Worm (Caenorhabditis elegans): ENCODE results near the gene scl-8.

DNA sequence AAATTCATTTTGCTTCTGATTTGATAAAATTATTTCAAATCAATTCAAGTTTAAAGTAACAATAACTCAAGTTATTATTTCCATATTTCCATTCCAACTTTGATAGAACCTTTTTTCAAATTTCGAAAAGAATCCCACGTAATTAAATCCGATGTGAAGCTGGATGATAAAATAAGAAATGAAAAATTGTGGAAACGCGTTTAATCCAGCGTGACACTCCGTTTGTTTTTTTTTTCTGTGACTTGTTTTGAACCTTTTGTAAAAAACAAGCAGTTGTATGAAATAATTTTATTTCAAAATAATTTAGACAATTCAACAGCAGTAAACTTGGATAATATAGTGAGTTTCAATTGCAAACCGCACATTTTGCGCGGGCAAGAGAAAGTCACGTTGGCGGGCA is 19.0 kb upstream of the scl-8 start, which contains the start of gene F49E11.7:
- TF ChIP-seq lin-13 (GFP tag; optimal IDR thresholded peaks at IDR 0.05) = no peak
- TF ChIP-seq unc-62 (GFP tag; optimal IDR thresholded peaks at IDR 0.05) = no peak
- TF ChIP-seq tbx-2 (tag; optimal IDR thresholded peaks at IDR 0.05) = no peak
- TF ChIP-seq ztf-11 (tag; optimal IDR thresholded peaks at IDR 0.05) = no peak
- TF ChIP-seq ama-1 (optimal IDR thresholded peaks at IDR 0.05) = no peak
- TF ChIP-seq elt-2 (tag; optimal IDR thresholded peaks at IDR 0.05) = no peak
- no peak for TF ChIP-seq egl-27 (tag; optimal IDR thresholded peaks at IDR 0.05)
- TF ChIP-seq fkh-4 (tag; optimal IDR thresholded peaks at IDR 0.05; ENCODE audit: borderline replicate concordance) = no peak
- TF ChIP-seq mep-1 (tag; optimal IDR thresholded peaks at IDR 0.05) = no peak
- no peak for TF ChIP-seq lsy-2 (tag; optimal IDR thresholded peaks at IDR 0.05)
- TF ChIP-seq aly-2 (tag; optimal IDR thresholded peaks at IDR 0.05) = no peak
- TF ChIP-seq ztf-4 (tag; optimal IDR thresholded peaks at IDR 0.05) = no peak
